Worm (Caenorhabditis elegans): Measurements from ENCODE around the gene ule-5.

Gene ule-5

ce11 chrX:11882800-11883199 lies at the start of gene ule-5, which contains the start of gene Y62H9A.5:
TSS of gene ule-5 (plus strand) at chrX:11883127.
TSS of gene Y62H9A.5 (minus strand) at chrX:11882900.
- TF ChIP-seq hrde-1 (tag; optimal IDR thresholded peaks at IDR 0.05; ENCODE audit: borderline replicate concordance) (no peak), C17E4.6 (GFP tag; IDR thresholded peaks at IDR 0.05) (no peak), atf-7 (tag; optimal IDR thresholded peaks at IDR 0.05) (no peak), zfh-2 (GFP tag; conservative IDR thresholded peaks at IDR 0.05) (no peak), T26A5.8 (tag; optimal IDR thresholded peaks at IDR 0.05) (no peak), nfya-2 (GFP tag; IDR thresholded peaks at IDR 0.05) (no peak)

ce11 chrX:11837378-11837777 lies 45.5 kb upstream of the ule-5 start, which contains the start of gene taf-7.1:
TSS of gene taf-7.1 (minus strand) at chrX:11837478.
- TF ChIP-seq ceh-91 (GFP tag; IDR thresholded peaks at IDR 0.05) (no peak), athp-1 (tag; optimal IDR thresholded peaks at IDR 0.05) (no peak), ztf-28 (GFP tag; IDR thresholded peaks at IDR 0.05) (no peak), rpc-1 (optimal IDR thresholded peaks at IDR 0.05) (no peak), rpc-1 (tag; optimal IDR thresholded peaks at IDR 0.05) (no peak), aptf-2 (GFP tag; conservative IDR thresholded peaks at IDR 0.05) (no peak), ceh-100 (GFP tag; IDR thresholded peaks at IDR 0.05) (no peak), egrh-3 (GFP tag; IDR thresholded peaks at IDR 0.05) (no peak)

ce11 chrX:11843363-11843762 lies 39.6 kb upstream of the ule-5 start, which contains the start of gene F54F7.2:
TSS of gene F54F7.2 (plus strand) at chrX:11843663.
- TF ChIP-seq let-607 (tag; optimal IDR thresholded peaks at IDR 0.05) (no peak), lir-1 (GFP tag; conservative IDR thresholded peaks at IDR 0.05) (no peak), ztf-3 (GFP tag; optimal IDR thresholded peaks at IDR 0.05) (no peak), akir-1 (GFP tag; optimal IDR thresholded peaks at IDR 0.05) (no peak), tlf-1 (GFP tag; optimal IDR thresholded peaks at IDR 0.05) (no peak), bed-2 (GFP tag; IDR thresholded peaks at IDR 0.05) (no peak), B0336.3 (GFP tag; IDR thresholded peaks at IDR 0.05) (no peak), F52B5.7 (tag; optimal IDR thresholded peaks at IDR 0.05) (no peak), lsy-27 (tag; optimal IDR thresholded peaks at IDR 0.05; ENCODE audit: borderline replicate concordance, insufficient read depth) (no peak), mxl-1 (tag; optimal IDR thresholded peaks at IDR 0.05) (no peak), ama-1 (optimal IDR thresholded peaks at IDR 0.05) (no peak), ama-1 (GFP tag; optimal IDR thresholded peaks at IDR 0.05) (no peak), ztf-25 (GFP tag; IDR thresholded peaks at IDR 0.05) (no peak), egl-44 (GFP tag; IDR thresholded peaks at IDR 0.05) (no peak), hrde-1 (tag; optimal IDR thresholded peaks at IDR 0.05; ENCODE audit: borderline replicate concordance) (no peak)

- TF ChIP-seq chd-7 (tag; optimal IDR thresholded peaks at IDR 0.05) = no peak
Observed at ce11 chrX:11848618-11849017, 34.3 kb upstream of the ule-5 start, which contains the start of gene F54F7.9. TSS of gene F54F7.9 (minus strand) at chrX:11848718.

ce11 chrX:11850082-11850481 lies 32.8 kb upstream of the ule-5 start, which contains the start of gene F54F7.3:
TSS of gene F54F7.3 (minus strand) at chrX:11850182.
- TF ChIP-seq Y79H2A.3 (GFP tag; conservative IDR thresholded peaks at IDR 0.05) = no peak
- TF ChIP-seq athp-1 (tag; optimal IDR thresholded peaks at IDR 0.05) = no peak
- no peak for TF ChIP-seq nhr-27 (tag; optimal IDR thresholded peaks at IDR 0.05)
- TF ChIP-seq madf-10 (tag; optimal IDR thresholded peaks at IDR 0.05) = no peak

DNA sequence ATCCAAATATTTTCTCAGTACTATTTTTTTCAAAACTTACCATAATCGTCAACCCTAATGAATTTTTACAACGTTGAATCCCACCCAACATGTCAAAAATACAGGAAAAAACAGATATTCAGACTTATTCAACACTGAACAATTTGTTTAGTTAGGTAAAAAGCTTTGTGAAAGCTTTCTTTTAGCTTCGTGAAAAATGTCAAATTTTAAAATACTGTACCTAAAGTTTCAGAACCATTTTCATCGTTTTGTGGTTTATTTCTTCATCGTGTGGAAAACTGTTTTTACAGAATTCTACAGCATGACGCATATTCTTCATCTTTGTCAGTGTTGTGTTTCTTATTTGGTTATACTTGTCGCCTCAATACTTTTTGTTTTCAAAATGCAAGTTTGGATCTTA lies 32.4 kb upstream of the ule-5 start, which contains the start of gene F54F7.14:
F54F7.14 (plus strand) TSS at position 301 of the 400 bp plus-strand sequence.
- TF ChIP-seq ztf-6 (GFP tag; IDR thresholded peaks at IDR 0.05) (no peak), bed-2 (GFP tag; IDR thresholded peaks at IDR 0.05) (no peak), ets-4 (GFP tag; optimal IDR thresholded peaks at IDR 0.05) (no peak)

All from whole organism, young adult.